Fruit fly (Drosophila melanogaster): ENCODE measurements around the gene heca.

heca gene

DNA sequence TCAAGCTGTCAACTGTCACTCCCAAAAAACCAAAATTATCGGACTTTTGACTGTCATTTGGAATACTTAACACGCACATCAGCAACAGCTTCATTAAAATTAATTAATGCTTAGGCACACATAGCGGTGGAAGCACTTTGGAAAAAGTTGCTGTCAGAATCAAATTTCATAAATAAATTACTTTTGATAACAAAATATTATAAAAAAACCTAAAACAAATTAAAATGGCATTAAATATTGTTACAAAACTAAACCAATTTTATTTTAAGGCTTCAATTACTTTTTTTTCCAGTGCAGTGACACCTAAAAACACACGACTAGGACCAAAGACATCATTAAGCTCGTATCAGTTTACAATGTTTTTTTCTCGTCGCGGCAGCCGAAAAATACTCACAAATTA lies 21.5 kb upstream of the heca start (continued):
- TF ChIP-seq CG12769 (tag; optimal IDR thresholded peaks at IDR 0.05) (no peak), Rx (GFP tag; IDR thresholded peaks at IDR 0.05) (no peak), Hr51 (GFP tag; optimal IDR thresholded peaks at IDR 0.05) (no peak), CG10959 (GFP tag; IDR thresholded peaks at IDR 0.05) (no peak), CG2116 (GFP tag; optimal IDR thresholded peaks at IDR 0.05) (no peak), ash1 (GFP tag; optimal IDR thresholded peaks at IDR 0.05) (no peak), CG17361 (GFP tag; IDR thresholded peaks at IDR 0.05) (0 out of 3 replicates have a peak, but pooled peaks have one; percentile 19), CG16863 (GFP tag; optimal IDR thresholded peaks at IDR 0.05) (no peak), Six4 (GFP tag; optimal IDR thresholded peaks at IDR 0.05) (no peak), lilli (GFP tag; optimal IDR thresholded peaks at IDR 0.05) (no peak), CG4328 (GFP tag; optimal IDR thresholded peaks at IDR 0.05) (no peak), CG4360 (GFP tag; IDR thresholded peaks at IDR 0.05) (no peak), nmo (GFP tag; optimal IDR thresholded peaks at IDR 0.05) (peak; percentile 6), CG10565 (GFP tag; optimal IDR thresholded peaks at IDR 0.05) (no peak), ewg (GFP tag; optimal IDR thresholded peaks at IDR 0.05) (no peak), Dip2 (GFP tag; IDR thresholded peaks at IDR 0.05) (no peak), dysf (GFP tag; IDR thresholded peaks at IDR 0.05) (0 out of 3 replicates have a peak, but pooled peaks have one; percentile 5), CG3995 (GFP tag; optimal IDR thresholded peaks at IDR 0.05) (no peak), vvl (GFP tag; IDR thresholded peaks at IDR 0.05) (peak; percentile 34; the same call in 1 of the 2 replicates), tgo (GFP tag; IDR thresholded peaks at IDR 0.05) (no peak), Atf-2 (GFP tag; optimal IDR thresholded peaks at IDR 0.05) (no peak), CG1647 (GFP tag; optimal IDR thresholded peaks at IDR 0.05) (no peak), lbe (GFP tag; optimal IDR thresholded peaks at IDR 0.05) (peak; percentile 7), pb (GFP tag; optimal IDR thresholded peaks at IDR 0.05) (no peak), unc-4 (GFP tag; IDR thresholded peaks at IDR 0.05; ENCODE audit: partially characterized antibody) (no peak), scrt (GFP tag; optimal IDR thresholded peaks at IDR 0.05) (no peak), wdn (GFP tag; IDR thresholded peaks at IDR 0.05) (no peak), bowl (GFP tag; IDR thresholded peaks at IDR 0.05) (no peak), sc (optimal IDR thresholded peaks at IDR 0.05) (no peak), sc (GFP tag; optimal IDR thresholded peaks at IDR 0.05) (no peak), CG1603 (tag; optimal IDR thresholded peaks at IDR 0.05) (no peak), CG6791 (GFP tag; IDR thresholded peaks at IDR 0.05; ENCODE audit: partially characterized antibody) (no peak), Asciz (GFP tag; optimal IDR thresholded peaks at IDR 0.05) (no peak), ttk (GFP tag; IDR thresholded peaks at IDR 0.05) (no peak), Nf-YB (GFP tag; optimal IDR thresholded peaks at IDR 0.05) (no peak), CG30431 (GFP tag; optimal IDR thresholded peaks at IDR 0.05) (no peak), bsh (GFP tag; optimal IDR thresholded peaks at IDR 0.05) (peak in 1 of 2 experiments; percentile 14), oc (tag; optimal IDR thresholded peaks at IDR 0.05) (no peak), CG8089 (GFP tag; optimal IDR thresholded peaks at IDR 0.05) (no peak), phol (tag; optimal IDR thresholded peaks at IDR 0.05) (peak; percentile 19), CG10979 (tag; optimal IDR thresholded peaks at IDR 0.05) (peak; percentile 7), tll (GFP tag; optimal IDR thresholded peaks at IDR 0.05) (no peak), ase (GFP tag; IDR thresholded peaks at IDR 0.05) (no peak), lov (optimal IDR thresholded peaks at IDR 0.05) (no peak), lov (GFP tag; IDR thresholded peaks at IDR 0.05) (no peak), CG11695 (GFP tag; IDR thresholded peaks at IDR 0.05) (no peak), zfh2 (GFP tag; optimal IDR thresholded peaks at IDR 0.05) (no peak), Awh (GFP tag; IDR thresholded peaks at IDR 0.05) (no peak), danr (GFP tag; IDR thresholded peaks at IDR 0.05) (no peak), CG17802 (tag; optimal IDR thresholded peaks at IDR 0.05) (no peak), Hey (tag; optimal IDR thresholded peaks at IDR 0.05) (no peak), Nf-YC (tag; optimal IDR thresholded peaks at IDR 0.05) (no peak)
